Fruit fly (Drosophila melanogaster): ENCODE measurements around the gene CG7872.

CG7872 gene

DNA sequence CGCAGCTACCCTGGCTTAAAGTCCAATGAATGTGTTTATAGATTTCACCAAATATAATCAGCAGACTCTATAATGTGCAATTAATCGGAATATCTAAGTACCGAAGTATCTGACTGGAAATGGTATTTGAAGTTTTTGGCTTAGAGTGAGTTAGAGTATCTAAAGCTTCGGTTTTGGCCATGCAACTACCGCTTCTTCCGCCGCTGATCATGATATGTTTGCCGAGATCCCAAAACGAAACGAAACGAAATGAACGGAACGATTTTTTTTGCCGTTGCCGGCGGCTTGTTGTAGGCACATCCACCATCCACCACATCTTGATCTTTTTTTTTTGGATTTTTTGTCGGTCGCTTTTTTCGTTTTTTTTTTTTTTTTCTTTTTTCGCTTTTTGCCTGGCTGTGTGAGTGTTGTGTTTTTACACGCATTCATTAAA lies 45.0 kb downstream of the CG7872 start (continued):
- peak; percentile 51 for TF ChIP-seq CG17829 (tag; optimal IDR thresholded peaks at IDR 0.05)
- TF ChIP-seq Max (GFP tag; optimal IDR thresholded peaks at IDR 0.05), result no peak
- peak; percentile 85 for TF ChIP-seq CG4730 (GFP tag; IDR thresholded peaks at IDR 0.05)
- TF ChIP-seq scrt (GFP tag; optimal IDR thresholded peaks at IDR 0.05), result peak; percentile 53
- TF ChIP-seq CG7745 (tag; optimal IDR thresholded peaks at IDR 0.05), result no peak
- no peak for TF ChIP-seq Doc3 (GFP tag; IDR thresholded peaks at IDR 0.05; ENCODE audit: partially characterized antibody)
- peak; percentile 74 for TF ChIP-seq unpg (GFP tag; optimal IDR thresholded peaks at IDR 0.05)
- TF ChIP-seq CG2889 (GFP tag; IDR thresholded peaks at IDR 0.05), result peak; percentile 78
- peak; percentile 28 for TF ChIP-seq CG4707 (GFP tag; optimal IDR thresholded peaks at IDR 0.05)
- TF ChIP-seq shn (GFP tag; optimal IDR thresholded peaks at IDR 0.05), result peak; percentile 64
- peak; percentile 25 for TF ChIP-seq mirr (GFP tag; optimal IDR thresholded peaks at IDR 0.05)
- no peak for TF ChIP-seq insv (GFP tag; optimal IDR thresholded peaks at IDR 0.05)
- TF ChIP-seq Eip74EF (GFP tag; optimal IDR thresholded peaks at IDR 0.05), result peak in 1 of 2 experiments; percentile 67
- TF ChIP-seq CG15269 (tag; optimal IDR thresholded peaks at IDR 0.05), result peak; percentile 85
- no peak for TF ChIP-seq CG13894 (tag; optimal IDR thresholded peaks at IDR 0.05)
- TF ChIP-seq Usf (GFP tag; optimal IDR thresholded peaks at IDR 0.05), result no peak
- peak; percentile 66 for TF ChIP-seq CG18764 (GFP tag; optimal IDR thresholded peaks at IDR 0.05)
- peak in 1 of 2 experiments; percentile 79 for TF ChIP-seq Hr51 (GFP tag; optimal IDR thresholded peaks at IDR 0.05)
- no peak for TF ChIP-seq sc (optimal IDR thresholded peaks at IDR 0.05)
- peak; percentile 36 for TF ChIP-seq sc (GFP tag; optimal IDR thresholded peaks at IDR 0.05)
- TF ChIP-seq crc (GFP tag; optimal IDR thresholded peaks at IDR 0.05), result peak; percentile 25
- peak; percentile 83 for TF ChIP-seq CG11247 (GFP tag; IDR thresholded peaks at IDR 0.05)
- TF ChIP-seq CG9727 (GFP tag; optimal IDR thresholded peaks at IDR 0.05), result peak; percentile 51
- peak; percentile 67 for TF ChIP-seq Blimp-1 (GFP tag; optimal IDR thresholded peaks at IDR 0.05)
- no peak for TF ChIP-seq CG9797 (GFP tag; optimal IDR thresholded peaks at IDR 0.05)
- TF ChIP-seq HLH4C (GFP tag; IDR thresholded peaks at IDR 0.05; ENCODE audit: partially characterized antibody), result no peak
- peak; percentile 80 for TF ChIP-seq fd96Cb (tag; optimal IDR thresholded peaks at IDR 0.05)
- no peak for TF ChIP-seq Dfd (GFP tag; optimal IDR thresholded peaks at IDR 0.05)
- TF ChIP-seq org-1 (GFP tag; optimal IDR thresholded peaks at IDR 0.05), result peak; percentile 72
- peak; percentile 82 for TF ChIP-seq CG31441 (GFP tag; IDR thresholded peaks at IDR 0.05)
- TF ChIP-seq dysf (GFP tag; IDR thresholded peaks at IDR 0.05), result peak; percentile 93
- peak; percentile 64 for TF ChIP-seq Ssrp (tag; optimal IDR thresholded peaks at IDR 0.05)
- TF ChIP-seq crp (GFP tag; optimal IDR thresholded peaks at IDR 0.05), result no peak
- TF ChIP-seq CG10654 (GFP tag; optimal IDR thresholded peaks at IDR 0.05), result peak; percentile 56
- TF ChIP-seq Doc2 (GFP tag; IDR thresholded peaks at IDR 0.05), result peak; percentile 32; the same call in 1 of the 2 replicates
- peak; percentile 72 for TF ChIP-seq bcd (GFP tag; optimal IDR thresholded peaks at IDR 0.05)
- TF ChIP-seq sr (GFP tag; IDR thresholded peaks at IDR 0.05), result peak; percentile 51; the same call in 1 of the 3 replicates
- TF ChIP-seq MESR4 (GFP tag; optimal IDR thresholded peaks at IDR 0.05), result no peak
- peak; percentile 66 for TF ChIP-seq jing (GFP tag; optimal IDR thresholded peaks at IDR 0.05)
- TF ChIP-seq Hmx (GFP tag; optimal IDR thresholded peaks at IDR 0.05), result peak; percentile 34
- TF ChIP-seq CG9876 (GFP tag; optimal IDR thresholded peaks at IDR 0.05), result peak; percentile 49
- peak; percentile 88 for TF ChIP-seq jumu (GFP tag; optimal IDR thresholded peaks at IDR 0.05)
- peak; percentile 32 for TF ChIP-seq salm (tag; optimal IDR thresholded peaks at IDR 0.05)
- no peak for TF ChIP-seq CG12744 (GFP tag; optimal IDR thresholded peaks at IDR 0.05)
- TF ChIP-seq btn (GFP tag; optimal IDR thresholded peaks at IDR 0.05), result peak; percentile 68
- peak; percentile 81 for TF ChIP-seq CG9817 (tag; optimal IDR thresholded peaks at IDR 0.05)
- TF ChIP-seq nerfin-1 (tag; optimal IDR thresholded peaks at IDR 0.05), result peak; percentile 53
- peak; percentile 86 for TF ChIP-seq CG11695 (GFP tag; IDR thresholded peaks at IDR 0.05)
- TF ChIP-seq Hr78 (GFP tag; optimal IDR thresholded peaks at IDR 0.05), result peak in 1 of 2 experiments; percentile 41

Data from whole organism, embryonic.